Fruit fly (Drosophila melanogaster) Kc167 (cell line): ENCODE data around the gene Cks85A.

Source experiments
- Sin3A ChIP-seq: fragments of >200 bp; optimal IDR thresholded peaks from 2 replicates; lab custom pipeline; 2018; ENCODE audit warnings: missing external identifiers
- h ChIP-seq: fragments of >200 bp; optimal IDR thresholded peaks from 3 replicates; lab custom pipeline; 2018; ENCODE audit warnings: missing external identifiers
- ttk ChIP-seq: sonication (Bioruptor generic); optimal IDR thresholded peaks from 2 replicates; lab custom pipeline; 2017; ENCODE audit warnings: missing external identifiers

dm6 chr3R:8683280-8683679 is 35.0 kb downstream of the Cks85A start:
- TF ChIP-seq Sin3A (no peak), ttk (lab: Kevin White, UChicago) (no peak), h (lab: Kevin White, UChicago) (no peak)
